Worm (Caenorhabditis elegans) whole organism, young adult: ENCODE measurements around the gene srx-48.
"Not testable (repeated sequence)": the region's sequence is repeated elsewhere in the genome, so short reads cannot be mapped to it uniquely, and the experiment has no call there.

Experiments used
- B0035.1 ChIP-seq: sonication (generic microtip); optimal IDR thresholded peaks from 2 replicates; lab custom pipeline; 2016; ENCODE audit warnings: missing genetic modification characterization, mild to moderate bottlenecking, missing compliant biosample characterization, missing genotype, missing genetic modification reagents
- C06A6.2 ChIP-seq: fragments of 200-800 bp; sonication (Bioruptor generic); conservative IDR thresholded peaks from 2 replicates; pipeline ENCODE4 v1.3.6; 2022; ENCODE audit warnings: missing genetic modification characterization, missing compliant biosample characterization
- F23B12.7 ChIP-seq: sonication (generic microtip); optimal IDR thresholded peaks from 2 replicates; lab custom pipeline; 2017; ENCODE audit warnings: missing genetic modification characterization, mild to moderate bottlenecking, missing compliant biosample characterization, antibody characterized with exemption, moderate library complexity; ENCODE audit not compliant: insufficient read depth
- F33H1.4 ChIP-seq: fragments of 200-800 bp; sonication (Bioruptor generic); IDR thresholded peaks from 2 replicates; pipeline ENCODE4 v1.3.6; 2022; ENCODE audit warnings: missing genetic modification reagents, missing genetic modification characterization, missing compliant biosample characterization
- F37B4.10 ChIP-seq: fragments of 200-800 bp; sonication (Bioruptor generic); IDR thresholded peaks from 2 replicates; pipeline ENCODE4 v1.3.6; 2022; ENCODE audit warnings: missing genetic modification characterization, missing compliant biosample characterization
- F39B2.1 ChIP-seq: fragments of 200-800 bp; sonication (Bioruptor generic); IDR thresholded peaks from 2 replicates; pipeline ENCODE4 v1.3.6; 2022; ENCODE audit warnings: missing genetic modification reagents, missing genetic modification characterization, missing compliant biosample characterization
- F52B5.7 ChIP-seq: sonication (generic microtip); optimal IDR thresholded peaks from 2 replicates; lab custom pipeline; 2016; ENCODE audit warnings: mild to moderate bottlenecking, missing genetic modification characterization, missing compliant biosample characterization
- T26A5.8 ChIP-seq: sonication (generic microtip); optimal IDR thresholded peaks from 2 replicates; lab custom pipeline; 2016; ENCODE audit warnings: missing genetic modification characterization, missing compliant biosample characterization
- Y53G8AR.9 ChIP-seq: fragments of 200-800 bp; sonication (Bioruptor generic); conservative IDR thresholded peaks from 2 replicates; pipeline ENCODE4 v1.3.6; 2022; ENCODE audit warnings: missing genetic modification reagents, missing genetic modification characterization, missing compliant biosample characterization
- aptf-2 ChIP-seq: fragments of 200-800 bp; sonication (Bioruptor generic); conservative IDR thresholded peaks from 2 replicates; pipeline ENCODE4 v1.3.6; 2022; ENCODE audit warnings: missing genetic modification reagents, missing genetic modification characterization, missing compliant biosample characterization
- bed-2 ChIP-seq: fragments of 200-800 bp; sonication (Bioruptor generic); IDR thresholded peaks from 2 replicates; pipeline ENCODE4 v1.3.6; 2022; ENCODE audit warnings: missing genetic modification reagents, missing genetic modification characterization, missing compliant biosample characterization
- die-1 ChIP-seq: sonication (generic microtip); optimal IDR thresholded peaks from 2 replicates; lab custom pipeline; 2016; ENCODE audit warnings: missing genotype, mild to moderate bottlenecking, missing genetic modification characterization, missing compliant biosample characterization
- dox-1 ChIP-seq: fragments of 200-800 bp; sonication (Bioruptor generic); IDR thresholded peaks from 2 replicates; pipeline ENCODE4 v1.3.6; 2022; ENCODE audit warnings: missing genetic modification reagents, missing genetic modification characterization, missing compliant biosample characterization
- dpl-1 ChIP-seq: fragments of 150-350 bp; optimal IDR thresholded peaks from 2 replicates; lab custom pipeline; 2014; ENCODE audit warnings: missing biosample characterization, missing genetic modification reagents, missing genetic modification characterization
- egl-44 ChIP-seq: fragments of 200-800 bp; sonication (Bioruptor generic); IDR thresholded peaks from 2 replicates; pipeline ENCODE4 v1.3.6; 2022; ENCODE audit warnings: missing genetic modification reagents, missing genetic modification characterization, missing compliant biosample characterization
- ekl-4 ChIP-seq: fragments of 200-800 bp; sonication (Bioruptor generic); IDR thresholded peaks from 2 replicates; pipeline ENCODE4 v1.3.6; 2022; ENCODE audit warnings: missing genetic modification reagents, missing genetic modification characterization, missing compliant biosample characterization
- ets-4 ChIP-seq: fragments of 200-800 bp; sonication (Bioruptor generic); optimal IDR thresholded peaks from 2 replicates; lab custom pipeline; 2018; ENCODE audit warnings: mild to moderate bottlenecking, missing genetic modification characterization, missing compliant biosample characterization
- gei-17 ChIP-seq: fragments of 200-800 bp; sonication (Bioruptor generic); optimal IDR thresholded peaks from 2 replicates; lab custom pipeline; 2018; ENCODE audit warnings: mild to moderate bottlenecking, missing genetic modification characterization, missing compliant biosample characterization
- hlh-12 ChIP-seq: sonication (generic microtip); optimal IDR thresholded peaks from 2 replicates; lab custom pipeline; 2016; ENCODE audit warnings: missing genetic modification characterization, missing compliant biosample characterization
- hsf-1 ChIP-seq: fragments of 200-800 bp; sonication (Bioruptor generic); IDR thresholded peaks from 2 replicates; pipeline ENCODE4 v1.3.6; 2022; ENCODE audit warnings: missing genetic modification reagents, missing genetic modification characterization, missing compliant biosample characterization
- lag-1 ChIP-seq: fragments of 200-800 bp; sonication (Bioruptor generic); IDR thresholded peaks from 2 replicates; pipeline ENCODE4 v1.3.6; 2022; ENCODE audit warnings: missing genetic modification reagents, missing genetic modification characterization, missing compliant biosample characterization
- let-526 ChIP-seq: fragments of 200-800 bp; sonication (Bioruptor generic); IDR thresholded peaks from 2 replicates; pipeline ENCODE4 v1.3.6; 2022; ENCODE audit warnings: missing genetic modification reagents, missing genetic modification characterization, missing compliant biosample characterization
- madf-10 ChIP-seq: sonication (generic microtip); optimal IDR thresholded peaks from 2 replicates; lab custom pipeline; 2016; ENCODE audit warnings: mild to moderate bottlenecking, missing genetic modification characterization, missing compliant biosample characterization
- madf-8 ChIP-seq: fragments of 200-800 bp; sonication (Bioruptor generic); conservative IDR thresholded peaks from 2 replicates; pipeline ENCODE4 v1.3.6; 2022; ENCODE audit warnings: missing genetic modification reagents, missing genetic modification characterization, missing compliant biosample characterization
- mel-28 ChIP-seq: sonication (generic microtip); optimal IDR thresholded peaks from 2 replicates; lab custom pipeline; 2016; ENCODE audit warnings: borderline replicate concordance, mild to moderate bottlenecking, missing genetic modification characterization, missing compliant biosample characterization
- nhr-179 ChIP-seq: sonication (generic microtip); optimal IDR thresholded peaks from 2 replicates; lab custom pipeline; 2016; ENCODE audit warnings: mild to moderate bottlenecking, missing genetic modification characterization, missing compliant biosample characterization
- nhr-27 ChIP-seq: fragments of 200-800 bp; sonication (Bioruptor generic); optimal IDR thresholded peaks from 2 replicates; lab custom pipeline; 2018; ENCODE audit warnings: mild to moderate bottlenecking, missing genetic modification characterization, moderate library complexity, missing compliant biosample characterization
- pha-4 ChIP-seq: fragments of 150-350 bp; sonication (generic microtip); optimal IDR thresholded peaks from 2 replicates; lab custom pipeline; 2014; ENCODE audit warnings: missing biosample characterization, missing genetic modification reagents, missing genetic modification characterization
- rec-8 ChIP-seq, 2 experiments: sonication (generic microtip); optimal IDR thresholded peaks; 2 replicates each; lab custom pipeline; 2016; ENCODE audit warnings: mild to moderate bottlenecking in 2 of 2, missing genetic modification characterization in 2 of 2, missing genetic modification reagents in 2 of 2, missing genotype in 2 of 2, missing biosample characterization in 1 of 2, missing compliant biosample characterization in 1 of 2, moderate library complexity in 1 of 2
- repo-1 ChIP-seq: sonication (generic microtip); optimal IDR thresholded peaks from 2 replicates; lab custom pipeline; 2017; ENCODE audit warnings: mild to moderate bottlenecking, missing genetic modification characterization, missing compliant biosample characterization
- snpc-1.3 ChIP-seq: sonication (generic microtip); optimal IDR thresholded peaks from 2 replicates; lab custom pipeline; 2017; ENCODE audit warnings: missing genetic modification characterization, mild to moderate bottlenecking, missing compliant biosample characterization, antibody characterized with exemption, moderate library complexity, missing genotype, missing genetic modification reagents; ENCODE audit not compliant: insufficient read depth
- sptf-2 ChIP-seq: fragments of 200-800 bp; sonication (Bioruptor generic); optimal IDR thresholded peaks from 2 replicates; lab custom pipeline; 2018; ENCODE audit warnings: mild to moderate bottlenecking, missing genetic modification characterization, missing compliant biosample characterization
- tbp1 ChIP-seq: fragments of 200-800 bp; sonication (Bioruptor generic); optimal IDR thresholded peaks from 2 replicates; lab custom pipeline; 2018; ENCODE audit warnings: mild to moderate bottlenecking, missing genetic modification characterization, missing compliant biosample characterization
- tbx-9 ChIP-seq: sonication (generic microtip); optimal IDR thresholded peaks from 2 replicates; lab custom pipeline; 2016; ENCODE audit warnings: borderline replicate concordance, missing genetic modification characterization, inconsistent platforms, missing compliant biosample characterization
- zfh-2 ChIP-seq: fragments of 200-800 bp; sonication (Bioruptor generic); conservative IDR thresholded peaks from 2 replicates; pipeline ENCODE4 v1.3.6; 2022; ENCODE audit warnings: missing genetic modification reagents, missing genetic modification characterization, missing compliant biosample characterization
- zim-3 ChIP-seq: sonication (generic microtip); optimal IDR thresholded peaks from 2 replicates; lab custom pipeline; 2017; ENCODE audit warnings: mild to moderate bottlenecking, missing genetic modification characterization, moderate library complexity, missing compliant biosample characterization
- ztf-28 ChIP-seq: fragments of 200-800 bp; sonication (Bioruptor generic); IDR thresholded peaks from 2 replicates; pipeline ENCODE4 v1.3.6; 2022; ENCODE audit warnings: missing genetic modification reagents, missing genetic modification characterization, missing compliant biosample characterization

The srx-48 gene

ce11 chrV:15262336-15262735 is 41.2 kb downstream of the srx-48 start, which contains the start of gene M01B2.10:
Gene M01B2.10, minus strand, starts transcription at chrV:15262436.
- not testable (repeated sequence) for TF ChIP-seq madf-8 (GFP tag; lab: Robert Waterston, UW); nhr-27 (tag; lab: Kevin White, UChicago); ekl-4 (GFP tag; lab: Robert Waterston, UW)

ce11 chrV:15259904-15260303 is 43.6 kb downstream of the srx-48 start, which contains the start of gene M01B2.8:
Gene M01B2.8, plus strand, starts transcription at chrV:15260204.
- TF ChIP-seq F23B12.7 (no peak), die-1 (no peak), F37B4.10 (no peak), snpc-1.3 (tag; lab: Kevin White, UChicago) (no peak), T26A5.8 (tag; lab: Kevin White, UChicago) (no peak), let-526 (GFP tag; lab: Robert Waterston, UW) (no peak), zfh-2 (GFP tag; lab: Robert Waterston, UW) (no peak), dox-1 (no peak), madf-10 (tag; lab: Kevin White, UChicago) (no peak), lag-1 (GFP tag; lab: Robert Waterston, UW) (no peak), egl-44 (GFP tag; lab: Robert Waterston, UW) (no peak), tbp1 (GFP tag; lab: Kevin White, UChicago) (no peak), gei-17 (GFP tag; lab: Kevin White, UChicago) (no peak), Y53G8AR.9 (GFP tag; lab: Robert Waterston, UW) (no peak), tbx-9 (tag; lab: Kevin White, UChicago) (no peak), C06A6.2 (no peak), hsf-1 (no peak), mel-28 (tag; lab: Kevin White, UChicago) (no peak), sptf-2 (no peak), F33H1.4 (GFP tag; lab: Robert Waterston, UW) (no peak)

- TF ChIP-seq pha-4 (no peak), repo-1 (tag; lab: Kevin White, UChicago) (no peak), rec-8 (tag; optimal IDR thresholded peaks at IDR 0.05; lab: Kevin White, UChicago) (no peak)
These were observed 44.5 kb downstream of the srx-48 start, which contains the start of gene srsx-37 for ce11 chrV:15259049-15259448. Gene srsx-37, minus strand, starts transcription at chrV:15259149.

ce11 chrV:15256669-15257068 is 46.9 kb downstream of the srx-48 start, which contains the start of gene srsx-39:
Gene srsx-39, minus strand, starts transcription at chrV:15256769.
- not testable (repeated sequence) for TF ChIP-seq F52B5.7 (tag; lab: Kevin White, UChicago); aptf-2 (GFP tag; lab: Robert Waterston, UW); repo-1 (tag; lab: Kevin White, UChicago)
- TF ChIP-seq, all 124 proteins: peak for 0; not testable (repeated sequence) for 124

ce11 chrV:15253529-15253928 is 50.0 kb downstream of the srx-48 start, which contains the start of gene srbc-75:
Gene srbc-75, plus strand, starts transcription at chrV:15253829.
- TF ChIP-seq hlh-12 (tag; lab: Kevin White, UChicago) (no peak), nhr-179 (tag; lab: Kevin White, UChicago) (no peak), bed-2 (GFP tag; lab: Robert Waterston, UW) (no peak), F39B2.1 (GFP tag; lab: Robert Waterston, UW) (no peak), dpl-1 (GFP tag; lab: Kevin White, UChicago) (no peak), ets-4 (GFP tag; lab: Kevin White, UChicago) (no peak), zim-3 (tag; lab: Kevin White, UChicago) (no peak), B0035.1 (tag; lab: Kevin White, UChicago) (no peak), ztf-28 (GFP tag; lab: Robert Waterston, UW) (no peak)
